Worm (Caenorhabditis elegans) whole organism, L4 larva: ENCODE data around the gene cyp-13B1.

Experiments used
- D1046.2 ChIP-seq: fragments of 200-800 bp; sonication (Bioruptor generic); IDR thresholded peaks from 2 replicates; pipeline ENCODE4 v1.3.6; 2022; ENCODE audit warnings: missing genetic modification characterization, missing compliant biosample characterization
- F10B5.3 ChIP-seq: sonication (generic microtip); optimal IDR thresholded peaks from 2 replicates; lab custom pipeline; 2016; ENCODE audit warnings: mild to moderate bottlenecking, missing genetic modification characterization, missing compliant biosample characterization
- F26F4.8 ChIP-seq: fragments of 200-800 bp; sonication (Bioruptor generic); conservative IDR thresholded peaks from 2 replicates; pipeline ENCODE4 v1.3.6; 2022; ENCODE audit warnings: missing genetic modification characterization, missing compliant biosample characterization
- R02D3.7 ChIP-seq: fragments of 150-350 bp; sonication (generic microtip); optimal IDR thresholded peaks from 3 replicates; lab custom pipeline; 2014; ENCODE audit warnings: missing biosample characterization, missing genetic modification characterization
- T20F7.1 ChIP-seq: fragments of 200-800 bp; sonication (Bioruptor generic); optimal IDR thresholded peaks from 2 replicates; lab custom pipeline; 2018; ENCODE audit warnings: mild to moderate bottlenecking, missing genetic modification characterization, missing compliant biosample characterization
- T26A8.4 ChIP-seq: fragments of 200-800 bp; sonication (Bioruptor generic); IDR thresholded peaks from 2 replicates; pipeline ENCODE4 v1.3.6; 2022; ENCODE audit warnings: missing genetic modification characterization, missing compliant biosample characterization
- Y105C5A.15 ChIP-seq: fragments of 200-800 bp; sonication (Bioruptor generic); IDR thresholded peaks from 2 replicates; pipeline ENCODE4 v1.3.6; 2022; ENCODE audit warnings: missing genetic modification characterization, missing compliant biosample characterization
- Y5F2A.4 ChIP-seq: fragments of 200-800 bp; sonication (Bioruptor generic); optimal IDR thresholded peaks from 2 replicates; lab custom pipeline; 2018; ENCODE audit warnings: mild to moderate bottlenecking, missing genetic modification characterization, missing compliant biosample characterization
- aha-1 ChIP-seq: fragments of 150-350 bp; peaks from one replicate; lab custom pipeline; 2014; ENCODE audit warnings: missing biosample characterization, missing genetic modification characterization
- aly-2 ChIP-seq: sonication (generic microtip); optimal IDR thresholded peaks from 2 replicates; lab custom pipeline; 2018; ENCODE audit warnings: missing biosample characterization, missing genetic modification characterization
- ama-1 ChIP-seq: fragments of 150-350 bp; optimal IDR thresholded peaks from 2 replicates; lab custom pipeline; 2014; ENCODE audit warnings: inconsistent platforms, mixed read lengths
- ceh-20 ChIP-seq: fragments of 200-800 bp; sonication (Bioruptor generic); IDR thresholded peaks from 2 replicates; pipeline ENCODE4 v1.3.6; 2022; ENCODE audit warnings: missing genetic modification reagents, missing genetic modification characterization, missing compliant biosample characterization
- ceh-28 ChIP-seq: fragments of 150-350 bp; optimal IDR thresholded peaks from 2 replicates; lab custom pipeline; 2014; ENCODE audit warnings: missing biosample characterization, missing genetic modification reagents, missing genetic modification characterization
- ceh-62 ChIP-seq: sonication (generic microtip); optimal IDR thresholded peaks from 2 replicates; lab custom pipeline; 2017; ENCODE audit warnings: missing biosample characterization, missing genetic modification characterization
- daf-12 ChIP-seq: fragments of 150-350 bp; optimal IDR thresholded peaks from 2 replicates; lab custom pipeline; 2014; ENCODE audit warnings: missing biosample characterization, missing genetic modification reagents, missing genetic modification characterization
- daf-8 ChIP-seq: fragments of 200-800 bp; sonication (Bioruptor generic); IDR thresholded peaks from 2 replicates; pipeline ENCODE4 v1.3.6; 2022; ENCODE audit warnings: missing genetic modification characterization, missing compliant biosample characterization
- dmd-9 ChIP-seq: fragments of 200-800 bp; sonication (Bioruptor generic); IDR thresholded peaks from 2 replicates; pipeline ENCODE4 v1.3.6; 2022; ENCODE audit warnings: missing genetic modification reagents, missing genetic modification characterization, missing compliant biosample characterization
- dpl-1 ChIP-seq: fragments of 150-350 bp; optimal IDR thresholded peaks from 2 replicates; lab custom pipeline; 2014; ENCODE audit warnings: missing biosample characterization, missing genetic modification reagents, missing genetic modification characterization
- egl-43 ChIP-seq: fragments of 200-800 bp; sonication (Bioruptor generic); IDR thresholded peaks from 2 replicates; pipeline ENCODE4 v1.3.6; 2022; ENCODE audit warnings: missing genetic modification reagents, missing genetic modification characterization, missing compliant biosample characterization
- fkh-10 ChIP-seq: fragments of 150-350 bp; optimal IDR thresholded peaks from 2 replicates; lab custom pipeline; 2014; ENCODE audit warnings: missing biosample characterization, missing genetic modification reagents, missing genetic modification characterization
- gei-8 ChIP-seq: fragments of 200-800 bp; sonication (Bioruptor generic); optimal IDR thresholded peaks from 2 replicates; lab custom pipeline; 2018; ENCODE audit warnings: mild to moderate bottlenecking, missing genetic modification characterization, missing compliant biosample characterization
- hif-1 ChIP-seq, 2 experiments: sonication (generic microtip); optimal IDR thresholded peaks; 2 replicates each; lab custom pipeline; 2016 to 2017; ENCODE audit warnings: missing compliant biosample characterization in 2 of 2, missing genetic modification characterization in 2 of 2, missing genetic modification reagents in 2 of 2, missing genotype in 2 of 2, mild to moderate bottlenecking in 1 of 2
- hlh-11 ChIP-seq: fragments of 200-800 bp; sonication (Bioruptor generic); optimal IDR thresholded peaks from 2 replicates; lab custom pipeline; 2018; ENCODE audit warnings: mild to moderate bottlenecking, missing genetic modification characterization, missing compliant biosample characterization
- hlh-30 ChIP-seq: sonication (generic microtip); optimal IDR thresholded peaks from 2 replicates; lab custom pipeline; 2017; ENCODE audit warnings: antibody characterized with exemption, mild to moderate bottlenecking, missing genetic modification characterization, missing compliant biosample characterization; ENCODE audit not compliant: insufficient read depth
- hmg-1.1 ChIP-seq: fragments of 200-800 bp; sonication (Bioruptor generic); IDR thresholded peaks from 2 replicates; pipeline ENCODE4 v1.3.6; 2022; ENCODE audit warnings: missing genetic modification reagents, missing genetic modification characterization, missing compliant biosample characterization
- jun-1 ChIP-seq: fragments of 150-350 bp; optimal IDR thresholded peaks from 2 replicates; lab custom pipeline; 2014; ENCODE audit warnings: missing biosample characterization, missing genetic modification reagents, missing genetic modification characterization
- lin-1 ChIP-seq: fragments of 200-800 bp; sonication (Bioruptor generic); IDR thresholded peaks from 2 replicates; pipeline ENCODE4 v1.3.6; 2022; ENCODE audit warnings: missing genetic modification reagents, missing genetic modification characterization, missing compliant biosample characterization
- lin-15B ChIP-seq: fragments of 150-350 bp; sonication (generic microtip); optimal IDR thresholded peaks from 3 replicates; lab custom pipeline; 2014; ENCODE audit warnings: missing biosample characterization, missing genetic modification characterization
- lin-29 ChIP-seq: fragments of 200-800 bp; sonication (Bioruptor generic); IDR thresholded peaks from 2 replicates; pipeline ENCODE4 v1.3.6; 2022; ENCODE audit warnings: missing genetic modification reagents, missing genetic modification characterization, missing compliant biosample characterization
- lin-39 ChIP-seq: fragments of 150-350 bp; optimal IDR thresholded peaks from 2 replicates; lab custom pipeline; 2014; ENCODE audit warnings: missing biosample characterization, missing genetic modification reagents, missing genetic modification characterization
- lir-3 ChIP-seq: sonication (generic microtip); optimal IDR thresholded peaks from 2 replicates; lab custom pipeline; 2016; ENCODE audit warnings: mild to moderate bottlenecking, missing genetic modification characterization, missing compliant biosample characterization
- madf-5 ChIP-seq, 2 experiments: fragments of 200-800 bp; sonication (Bioruptor generic); IDR thresholded peaks; 2 replicates each; pipeline ENCODE4 v1.3.6; 2022; ENCODE audit warnings: missing compliant biosample characterization in 2 of 2, missing genetic modification characterization in 2 of 2
- mdl-1 ChIP-seq, 2 experiments: fragments of 150-350 bp in 1 of 2; sonication (generic microtip) in 1 of 2; optimal IDR thresholded peaks; 2 replicates each; lab custom pipeline; 2014 to 2017; ENCODE audit warnings: missing biosample characterization in 2 of 2, missing genetic modification characterization in 2 of 2
- mxl-2 ChIP-seq: fragments of 200-800 bp; sonication (Bioruptor generic); conservative IDR thresholded peaks from 2 replicates; pipeline ENCODE4 v1.3.6; 2022; ENCODE audit warnings: missing genetic modification reagents, missing genetic modification characterization, missing compliant biosample characterization
- mxl-3 ChIP-seq: fragments of 200-800 bp; sonication (Bioruptor generic); optimal IDR thresholded peaks from 2 replicates; lab custom pipeline; 2018; ENCODE audit warnings: mild to moderate bottlenecking, missing genetic modification characterization, missing compliant biosample characterization
- nhr-11 ChIP-seq: fragments of 150-350 bp; optimal IDR thresholded peaks from 2 replicates; lab custom pipeline; 2014; ENCODE audit warnings: missing biosample characterization, missing genetic modification characterization
- nhr-111 ChIP-seq: fragments of 200-800 bp; sonication (Bioruptor generic); optimal IDR thresholded peaks from 2 replicates; lab custom pipeline; 2018; ENCODE audit warnings: mild to moderate bottlenecking, missing genetic modification characterization, missing compliant biosample characterization
- nhr-28 ChIP-seq: fragments of 150-350 bp; optimal IDR thresholded peaks from 2 replicates; lab custom pipeline; 2014; ENCODE audit warnings: missing biosample characterization, missing genetic modification characterization
- nhr-41 ChIP-seq: fragments of 200-800 bp; sonication (Bioruptor generic); IDR thresholded peaks from 2 replicates; pipeline ENCODE4 v1.3.6; 2022; ENCODE audit warnings: missing genetic modification reagents, missing genetic modification characterization, missing compliant biosample characterization
- nhr-42 ChIP-seq: fragments of 200-800 bp; sonication (Bioruptor generic); IDR thresholded peaks from 2 replicates; pipeline ENCODE4 v1.3.6; 2022; ENCODE audit warnings: missing genetic modification characterization, missing compliant biosample characterization
- nhr-6 ChIP-seq: fragments of 150-350 bp; optimal IDR thresholded peaks from 2 replicates; lab custom pipeline; 2014; ENCODE audit warnings: missing biosample characterization, missing genetic modification characterization
- nhr-76 ChIP-seq: fragments of 150-350 bp; optimal IDR thresholded peaks from 2 replicates; lab custom pipeline; 2014; ENCODE audit warnings: missing biosample characterization, missing genetic modification characterization
- rbr-2 ChIP-seq: sonication (generic microtip); optimal IDR thresholded peaks from 2 replicates; lab custom pipeline; 2016; ENCODE audit warnings: missing genotype, missing genetic modification characterization, missing compliant biosample characterization
- saeg-2 ChIP-seq: fragments of 200-800 bp; sonication (Bioruptor generic); IDR thresholded peaks from 2 replicates; pipeline ENCODE4 v1.3.6; 2022; ENCODE audit warnings: missing genetic modification reagents, missing genetic modification characterization, missing compliant biosample characterization
- sdz-12 ChIP-seq: fragments of 200-800 bp; sonication (Bioruptor generic); optimal IDR thresholded peaks from 2 replicates; lab custom pipeline; 2018; ENCODE audit warnings: mild to moderate bottlenecking, missing genetic modification characterization, missing compliant biosample characterization
- skn-1 ChIP-seq: fragments of 150-350 bp; optimal IDR thresholded peaks from 2 replicates; lab custom pipeline; 2014; ENCODE audit warnings: missing biosample characterization, missing genetic modification characterization
- snpc-4 ChIP-seq: fragments of 150-350 bp; optimal IDR thresholded peaks from 2 replicates; lab custom pipeline; 2014; ENCODE audit warnings: missing biosample characterization, missing genetic modification characterization
- spr-1 ChIP-seq: sonication (generic microtip); optimal IDR thresholded peaks from 2 replicates; lab custom pipeline; 2016; ENCODE audit warnings: mild to moderate bottlenecking, missing genetic modification characterization, missing compliant biosample characterization
- unc-39 ChIP-seq: sonication (generic microtip); optimal IDR thresholded peaks from 2 replicates; lab custom pipeline; 2017; ENCODE audit warnings: missing biosample characterization, missing genetic modification characterization
- zag-1 ChIP-seq: fragments of 150-350 bp; optimal IDR thresholded peaks from 2 replicates; lab custom pipeline; 2014; ENCODE audit warnings: missing biosample characterization, missing genetic modification characterization
- zfp-2 ChIP-seq: sonication (generic microtip); optimal IDR thresholded peaks from 2 replicates; lab custom pipeline; 2016; ENCODE audit warnings: mild to moderate bottlenecking, missing genetic modification characterization, missing compliant biosample characterization
- zfp-3 ChIP-seq: fragments of 200-800 bp; sonication (Bioruptor generic); conservative IDR thresholded peaks from 2 replicates; pipeline ENCODE4 v1.3.6; 2022; ENCODE audit warnings: missing genetic modification reagents, missing genetic modification characterization, missing compliant biosample characterization
- zip-11 ChIP-seq: fragments of 200-800 bp; sonication (Bioruptor generic); IDR thresholded peaks from 2 replicates; pipeline ENCODE4 v1.3.6; 2022; ENCODE audit warnings: missing genetic modification characterization, missing compliant biosample characterization
- zip-2 ChIP-seq: fragments of 150-350 bp; optimal IDR thresholded peaks from 2 replicates; lab custom pipeline; 2014; ENCODE audit warnings: missing biosample characterization, missing genetic modification characterization
- ztf-7 ChIP-seq: fragments of 150-350 bp; optimal IDR thresholded peaks from 2 replicates; lab custom pipeline; 2014; ENCODE audit warnings: missing biosample characterization, missing genetic modification characterization

cyp-13B1 gene

ce11 chrX:13415722-13416121 lies 6.3 kb upstream of the cyp-13B1 start, which contains the start of gene C29F7.2 (continued):
- TF ChIP-seq saeg-2 (GFP tag; lab: Robert Waterston, UW) (no peak), nhr-42 (no peak), daf-12 (tag; lab: Kevin White, UChicago) (no peak), daf-8 (GFP tag; lab: Robert Waterston, UW) (no peak), ceh-62 (tag; lab: Kevin White, UChicago) (no peak), zfp-2 (tag; lab: Kevin White, UChicago) (no peak), zip-11 (GFP tag; lab: Robert Waterston, UW) (no peak), hlh-30 (tag; lab: Kevin White, UChicago) (peak; percentile 10), dmd-9 (GFP tag; lab: Robert Waterston, UW) (no peak), dpl-1 (GFP tag; lab: Kevin White, UChicago) (no peak), ama-1 (no peak), hmg-1.1 (GFP tag; lab: Robert Waterston, UW) (no peak), zag-1 (tag; lab: Kevin White, UChicago) (no peak), madf-5 (GFP tag; IDR thresholded peaks at IDR 0.05; lab: Robert Waterston, UW) (no peak), ceh-28 (tag; lab: Kevin White, UChicago) (no peak), nhr-11 (no peak), nhr-28 (peak; percentile 97), hlh-11 (tag; lab: Kevin White, UChicago) (peak; percentile 53), mxl-2 (GFP tag; lab: Robert Waterston, UW) (no peak), D1046.2 (GFP tag; lab: Robert Waterston, UW) (no peak), F10B5.3 (tag; lab: Kevin White, UChicago) (no peak), egl-43 (GFP tag; lab: Robert Waterston, UW) (no peak), nhr-76 (tag; lab: Kevin White, UChicago) (no peak), ztf-7 (tag; lab: Kevin White, UChicago) (no peak), Y5F2A.4 (no peak), skn-1 (tag; lab: Kevin White, UChicago) (no peak), lin-1 (no peak), lir-3 (tag; lab: Kevin White, UChicago) (no peak), snpc-4 (tag; lab: Kevin White, UChicago) (no peak), Y105C5A.15 (no peak), mxl-3 (GFP tag; lab: Kevin White, UChicago) (no peak), F26F4.8 (GFP tag; lab: Robert Waterston, UW) (no peak), aly-2 (no peak), spr-1 (tag; lab: Kevin White, UChicago) (no peak), nhr-41 (no peak), lin-15B (tag; lab: Kevin White, UChicago) (no peak), zip-2 (tag; lab: Kevin White, UChicago) (no peak), gei-8 (no peak), lin-29 (GFP tag; lab: Robert Waterston, UW) (no peak), unc-39 (tag; lab: Kevin White, UChicago) (no peak), mdl-1 (tag; optimal IDR thresholded peaks at IDR 0.05; lab: Kevin White, UChicago) (no peak), nhr-111 (GFP tag; lab: Kevin White, UChicago) (no peak), R02D3.7 (no peak), hif-1 (tag; optimal IDR thresholded peaks at IDR 0.05; lab: Kevin White, UChicago) (peak in 1 of 2 experiments; percentile 28), nhr-6 (tag; lab: Kevin White, UChicago) (no peak), zfp-3 (GFP tag; lab: Robert Waterston, UW) (no peak), aha-1 (tag; lab: Kevin White, UChicago) (no peak), sdz-12 (GFP tag; lab: Kevin White, UChicago) (no peak), ceh-20 (GFP tag; lab: Robert Waterston, UW) (no peak), T20F7.1 (GFP tag; lab: Kevin White, UChicago) (no peak), T26A8.4 (GFP tag; lab: Robert Waterston, UW) (no peak), lin-39 (tag; lab: Kevin White, UChicago) (no peak), fkh-10 (GFP tag; lab: Kevin White, UChicago) (no peak), rbr-2 (tag; lab: Kevin White, UChicago) (no peak), jun-1 (tag; lab: Kevin White, UChicago) (no peak)
